Worm (Caenorhabditis elegans): Measurements from ENCODE around the gene C55B6.1.

DNA sequence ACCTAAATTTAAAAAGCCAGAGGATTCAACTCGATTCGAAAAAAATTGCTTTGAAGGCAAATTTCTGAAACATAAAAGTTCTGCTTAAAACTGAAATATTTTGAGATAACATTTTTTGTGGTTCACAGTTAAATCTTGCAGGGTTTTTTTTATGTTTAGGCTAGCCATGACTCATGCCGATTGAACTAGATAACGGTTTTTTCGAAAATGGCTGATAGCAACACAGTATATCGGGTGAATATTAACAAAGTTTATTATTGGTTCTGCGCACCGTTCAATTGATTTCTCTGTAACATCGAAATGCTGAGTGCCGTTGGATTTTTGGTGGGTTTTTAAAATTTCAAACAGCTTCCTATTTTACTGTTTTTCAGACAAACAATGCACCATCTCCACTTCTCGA lies 22.8 kb upstream of the C55B6.1 start, which contains the start of gene F43E12.1:
- TF ChIP-seq ztf-11 (tag; optimal IDR thresholded peaks at IDR 0.05): no peak
- TF ChIP-seq elt-3 (tag; optimal IDR thresholded peaks at IDR 0.05): no peak
- TF ChIP-seq unc-39 (tag; optimal IDR thresholded peaks at IDR 0.05): no peak
- TF ChIP-seq nhr-28 (tag; optimal IDR thresholded peaks at IDR 0.05): no peak
- TF ChIP-seq lin-13 (tag; optimal IDR thresholded peaks at IDR 0.05): no peak
- TF ChIP-seq lsy-2 (tag; optimal IDR thresholded peaks at IDR 0.05): no peak
- TF ChIP-seq pha-4 (tag; optimal IDR thresholded peaks at IDR 0.05): no peak
- no peak for TF ChIP-seq mep-1 (tag; optimal IDR thresholded peaks at IDR 0.05)
- no peak for TF ChIP-seq nhr-237 (tag; optimal IDR thresholded peaks at IDR 0.05)
- TF ChIP-seq drap-1 (GFP tag; optimal IDR thresholded peaks at IDR 0.05): no peak
- TF ChIP-seq unc-62 (GFP tag; optimal IDR thresholded peaks at IDR 0.05): no peak
- TF ChIP-seq lin-32 (GFP tag; optimal IDR thresholded peaks at IDR 0.05): no peak
- TF ChIP-seq M03D4.4 (tag; optimal IDR thresholded peaks at IDR 0.05): no peak

Data from whole organism, mixed stage, embryonic.